Worm (Caenorhabditis elegans): Measurements from ENCODE around the gene str-84.

DNA sequence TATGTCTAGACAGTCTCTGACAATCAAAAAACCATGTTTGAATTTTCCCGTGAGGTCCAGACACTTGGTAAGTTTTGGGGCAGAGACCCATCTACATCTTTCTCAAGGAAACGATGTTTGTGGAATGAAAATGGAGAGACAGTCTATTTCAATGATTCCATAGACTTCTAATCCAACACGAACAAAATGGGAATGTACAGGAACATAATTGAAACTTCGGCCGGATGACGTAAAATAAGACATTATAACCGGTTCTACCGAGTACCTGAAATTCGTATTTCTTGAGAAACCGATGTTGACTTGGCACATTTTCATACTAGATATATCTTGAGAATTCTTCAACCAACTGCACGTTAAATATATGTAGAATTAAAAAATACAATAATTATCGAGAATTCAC is 7.4 kb upstream of the str-84 start, which contains the start of gene str-87:
- no peak for TF ChIP-seq lin-15B (tag; optimal IDR thresholded peaks at IDR 0.05)
- no peak for TF ChIP-seq mef-2 (tag; optimal IDR thresholded peaks at IDR 0.05)
